Fruit fly (Drosophila melanogaster): ENCODE results near the gene CG17597.

The CG17597 gene

dm6 chr2L:18810960-18811642 lies 19.9 kb downstream of the CG17597 start, which contains the start of the genes CG10570 and CG42502 (continued):
- TF ChIP-seq CG11085 (GFP tag; IDR thresholded peaks at IDR 0.05) (no peak), pfk (GFP tag; optimal IDR thresholded peaks at IDR 0.05) (no peak), CG7372 (GFP tag; IDR thresholded peaks at IDR 0.05) (no peak), CG3838 (GFP tag; optimal IDR thresholded peaks at IDR 0.05) (no peak), hbn (GFP tag; IDR thresholded peaks at IDR 0.05; ENCODE audit: partially characterized antibody) (no peak), CG17385 (GFP tag; optimal IDR thresholded peaks at IDR 0.05) (no peak), CG11398 (GFP tag; optimal IDR thresholded peaks at IDR 0.05) (no peak), CG4707 (GFP tag; optimal IDR thresholded peaks at IDR 0.05) (no peak), Xrp1 (GFP tag; IDR thresholded peaks at IDR 0.05) (no peak), NfI (GFP tag; optimal IDR thresholded peaks at IDR 0.05) (no peak), oc (tag; optimal IDR thresholded peaks at IDR 0.05) (no peak), Blimp-1 (GFP tag; optimal IDR thresholded peaks at IDR 0.05) (no peak), CG4360 (GFP tag; IDR thresholded peaks at IDR 0.05) (no peak), CG7839 (tag; optimal IDR thresholded peaks at IDR 0.05) (peak; percentile 5), CG2678 (tag; optimal IDR thresholded peaks at IDR 0.05) (peak; percentile 29), Oli (tag; optimal IDR thresholded peaks at IDR 0.05) (no peak), CG18599 (GFP tag; optimal IDR thresholded peaks at IDR 0.05) (no peak), bbx (GFP tag; IDR thresholded peaks at IDR 0.05; ENCODE audit: partially characterized antibody) (peak; percentile 21; the same call in 1 of the 2 replicates), Sin3A (optimal IDR thresholded peaks at IDR 0.05) (no peak), her (GFP tag; optimal IDR thresholded peaks at IDR 0.05) (no peak), trh (GFP tag; optimal IDR thresholded peaks at IDR 0.05) (no peak), CG6654 (GFP tag; optimal IDR thresholded peaks at IDR 0.05) (no peak), CoRest (tag; optimal IDR thresholded peaks at IDR 0.05) (peak; percentile 7), CrebB (tag; optimal IDR thresholded peaks at IDR 0.05) (no peak), HHEX (GFP tag; optimal IDR thresholded peaks at IDR 0.05) (no peak), Dip2 (GFP tag; IDR thresholded peaks at IDR 0.05) (no peak), HLH4C (GFP tag; IDR thresholded peaks at IDR 0.05; ENCODE audit: partially characterized antibody) (peak; percentile 43; the same call in 2 of the 3 replicates), twi (tag; optimal IDR thresholded peaks at IDR 0.05) (no peak), Dref (GFP tag; IDR thresholded peaks at IDR 0.05) (0 out of 2 replicates have a peak, but pooled peaks have one; percentile 21), Elba2 (GFP tag; optimal IDR thresholded peaks at IDR 0.05) (no peak), crol (GFP tag; IDR thresholded peaks at IDR 0.05) (peak; percentile 50; the same call in 1 of the 2 replicates), gro (GFP tag; optimal IDR thresholded peaks at IDR 0.05) (no peak), CG18476 (GFP tag; optimal IDR thresholded peaks at IDR 0.05) (no peak), seq (GFP tag; IDR thresholded peaks at IDR 0.05) (no peak), CG10147 (GFP tag; optimal IDR thresholded peaks at IDR 0.05) (no peak), ro (GFP tag; IDR thresholded peaks at IDR 0.05) (no peak), Nf-YA (GFP tag; IDR thresholded peaks at IDR 0.05) (no peak), Ptx1 (GFP tag; IDR thresholded peaks at IDR 0.05) (0 out of 2 replicates have a peak, but pooled peaks have one; percentile 25), Gsc (GFP tag; IDR thresholded peaks at IDR 0.05) (no peak), mam (GFP tag; optimal IDR thresholded peaks at IDR 0.05) (no peak), CG17802 (tag; optimal IDR thresholded peaks at IDR 0.05) (no peak), ems (GFP tag; optimal IDR thresholded peaks at IDR 0.05) (no peak), CG18262 (tag; optimal IDR thresholded peaks at IDR 0.05) (peak; percentile 1), CG30020 (tag; optimal IDR thresholded peaks at IDR 0.05) (no peak), CG8388 (GFP tag; optimal IDR thresholded peaks at IDR 0.05) (no peak), sens (GFP tag) (peak; percentile 41), Fer3 (tag; optimal IDR thresholded peaks at IDR 0.05) (no peak), CG10565 (GFP tag; optimal IDR thresholded peaks at IDR 0.05) (no peak), da (GFP tag; optimal IDR thresholded peaks at IDR 0.05) (no peak), sc (optimal IDR thresholded peaks at IDR 0.05) (no peak), sc (GFP tag; optimal IDR thresholded peaks at IDR 0.05) (no peak)

Data from whole organism, embryonic.